Worm (Caenorhabditis elegans) whole organism, L2 larva: Measurements from ENCODE around the gene F53A9.6.

Experiments
- ama-1 ChIP-seq: fragments of 150-350 bp; optimal IDR thresholded peaks from 2 replicates; lab custom pipeline; 2018; ENCODE audit warnings: inconsistent platforms
- lsy-2 ChIP-seq, 2 experiments: fragments of 150-350 bp in 1 of 2; sonication (generic microtip) in 1 of 2; optimal IDR thresholded peaks; 2 replicates each; lab custom pipeline; 2014 to 2017; ENCODE audit warnings: missing biosample characterization in 2 of 2, missing genetic modification characterization in 2 of 2
- nhr-237 ChIP-seq: fragments of 150-350 bp; optimal IDR thresholded peaks from 2 replicates; lab custom pipeline; 2014; ENCODE audit warnings: missing biosample characterization, missing genetic modification characterization
- unc-62 ChIP-seq: fragments of 150-350 bp; optimal IDR thresholded peaks from 2 replicates; lab custom pipeline; 2014; ENCODE audit warnings: missing biosample characterization, missing genetic modification reagents, missing genetic modification characterization

ce11 chrX:8741629-8742170 is 28.1 kb upstream of the F53A9.6 start:
- TF ChIP-seq lsy-2 (tag; optimal IDR thresholded peaks at IDR 0.05; lab: Kevin White, UChicago), result no peak
- no peak for TF ChIP-seq unc-62
- no peak for TF ChIP-seq ama-1
- TF ChIP-seq nhr-237 (tag; lab: Kevin White, UChicago), result no peak
